Fruit fly (Drosophila melanogaster) whole organism, embryonic: ENCODE results near the gene hmw.

ENCODE experiments used
- B-H1 ChIP-seq: fragments of 200-800 bp; sonication (Bioruptor generic); IDR thresholded peaks from 3 replicates; pipeline ENCODE4 v1.3.6; 2022; ENCODE audit warnings: missing biosample characterization, missing genetic modification characterization
- BtbVII ChIP-seq: fragments of 200-800 bp; sonication (Bioruptor generic); optimal IDR thresholded peaks from 3 replicates; lab custom pipeline; 2017; ENCODE audit warnings: missing biosample characterization, mild to moderate bottlenecking, missing genetic modification characterization
- CG10267 ChIP-seq: fragments of 200-800 bp; sonication (Bioruptor generic); optimal IDR thresholded peaks from 2 replicates; lab custom pipeline; 2018; ENCODE audit warnings: missing biosample characterization, mild to moderate bottlenecking, missing genetic modification characterization, moderate library complexity
- CG10321 ChIP-seq: fragments of 200-800 bp; sonication (Bioruptor generic); IDR thresholded peaks from 2 replicates; pipeline ENCODE4 v1.3.6; 2022; ENCODE audit warnings: missing biosample characterization, missing genetic modification characterization
- CG10959 ChIP-seq: fragments of 200-800 bp; sonication (Bioruptor generic); IDR thresholded peaks from 2 replicates; pipeline ENCODE4 v1.3.6; 2022; ENCODE audit warnings: missing biosample characterization, missing genetic modification characterization
- CG11085 ChIP-seq: fragments of 200-800 bp; sonication (Bioruptor generic); IDR thresholded peaks from 2 replicates; pipeline ENCODE4 v1.3.6; 2022; ENCODE audit warnings: missing biosample characterization, missing genetic modification characterization
- CG11504 ChIP-seq: fragments of 200-800 bp; sonication (Bioruptor generic); optimal IDR thresholded peaks from 3 replicates; lab custom pipeline; 2019; ENCODE audit warnings: missing biosample characterization, mild to moderate bottlenecking, missing genetic modification characterization, moderate library complexity
- CG11723 ChIP-seq: fragments of 200-800 bp; sonication (Bioruptor generic); optimal IDR thresholded peaks from 2 replicates; lab custom pipeline; 2017; ENCODE audit warnings: missing biosample characterization, mild to moderate bottlenecking, missing genetic modification characterization
- CG2129 ChIP-seq: fragments of 200-800 bp; sonication (Bioruptor generic); IDR thresholded peaks from 2 replicates; pipeline ENCODE4 v1.3.6; 2022; ENCODE audit warnings: missing biosample characterization, missing genetic modification characterization; ENCODE audit not compliant: partially characterized antibody
- CG32532 ChIP-seq: fragments of 200-800 bp; sonication (Bioruptor generic); IDR thresholded peaks from 2 replicates; pipeline ENCODE4 v1.3.6; 2022; ENCODE audit warnings: missing biosample characterization, missing genetic modification characterization
- CG34376 ChIP-seq: fragments of 200-800 bp; sonication (Bioruptor generic); optimal IDR thresholded peaks from 2 replicates; lab custom pipeline; 2018; ENCODE audit warnings: missing biosample characterization, mild to moderate bottlenecking, missing genetic modification characterization
- CG42726 ChIP-seq: fragments of 200-800 bp; sonication (Bioruptor generic); IDR thresholded peaks from 2 replicates; pipeline ENCODE4 v1.3.6; 2022; ENCODE audit warnings: missing biosample characterization, missing genetic modification characterization; ENCODE audit not compliant: partially characterized antibody
- CG7372 ChIP-seq: fragments of 200-800 bp; sonication (Bioruptor generic); IDR thresholded peaks from 2 replicates; pipeline ENCODE4 v1.3.6; 2022; ENCODE audit warnings: missing biosample characterization, missing genetic modification characterization
- CG7786 ChIP-seq: fragments of 200-800 bp; sonication (Bioruptor generic); optimal IDR thresholded peaks from 2 replicates; lab custom pipeline; 2016; ENCODE audit warnings: missing biosample characterization, missing genetic modification characterization
- CG8089 ChIP-seq: fragments of 200-800 bp; sonication (Bioruptor generic); optimal IDR thresholded peaks from 3 replicates; lab custom pipeline; 2016; ENCODE audit warnings: missing biosample characterization, missing genetic modification characterization
- CG9817 ChIP-seq: fragments of 200-800 bp; sonication (Bioruptor generic); optimal IDR thresholded peaks from 2 replicates; lab custom pipeline; 2018; ENCODE audit warnings: missing biosample characterization, mild to moderate bottlenecking, missing genetic modification characterization, moderate library complexity
- CrebB ChIP-seq: fragments of 200-800 bp; sonication (Bioruptor generic); optimal IDR thresholded peaks from 3 replicates; lab custom pipeline; 2018; ENCODE audit warnings: missing biosample characterization, mild to moderate bottlenecking, missing genetic modification characterization
- ERR ChIP-seq: fragments of 200-800 bp; sonication (Bioruptor generic); optimal IDR thresholded peaks from 2 replicates; lab custom pipeline; 2016; ENCODE audit warnings: missing biosample characterization, missing genetic modification characterization
- Ets65A ChIP-seq: fragments of 200-800 bp; sonication (Bioruptor generic); peaks from one replicate; lab custom pipeline; 2016; ENCODE audit warnings: missing biosample characterization, missing genetic modification characterization
- Ets97D ChIP-seq: fragments of 200-800 bp; sonication (Bioruptor generic); optimal IDR thresholded peaks from 3 replicates; lab custom pipeline; 2016; ENCODE audit warnings: missing biosample characterization, missing genetic modification characterization
- GATAe ChIP-seq: fragments of 200-800 bp; sonication (Bioruptor generic); conservative IDR thresholded peaks from 2 replicates; pipeline ENCODE4 v1.3.6; 2022; ENCODE audit warnings: missing biosample characterization, missing genetic modification characterization
- HLHmδ ChIP-seq: fragments of 200-800 bp; sonication (Bioruptor generic); optimal IDR thresholded peaks from 2 replicates; lab custom pipeline; 2018; ENCODE audit warnings: missing biosample characterization, mild to moderate bottlenecking, missing genetic modification characterization, moderate library complexity
- HmgD ChIP-seq: fragments of 200-800 bp; sonication (Bioruptor generic); optimal IDR thresholded peaks from 3 replicates; lab custom pipeline; 2016; ENCODE audit warnings: missing biosample characterization, missing genetic modification characterization
- HmgZ ChIP-seq: fragments of 200-800 bp; sonication (Bioruptor generic); optimal IDR thresholded peaks from 2 replicates; lab custom pipeline; 2018; ENCODE audit warnings: missing biosample characterization, mild to moderate bottlenecking, missing genetic modification characterization
- Kr ChIP-seq: fragments of 200-800 bp; sonication (Bioruptor generic); optimal IDR thresholded peaks from 2 replicates; lab custom pipeline; 2017; ENCODE audit warnings: missing biosample characterization, mild to moderate bottlenecking, missing genetic modification characterization
- MBD-R2 ChIP-seq: fragments of 200-800 bp; sonication (Bioruptor generic); IDR thresholded peaks from 2 replicates; pipeline ENCODE4 v1.3.6; 2022; ENCODE audit warnings: missing biosample characterization, missing genetic modification characterization
- Mes4 ChIP-seq: fragments of 200-800 bp; sonication (Bioruptor generic); optimal IDR thresholded peaks from 2 replicates; lab custom pipeline; 2016; ENCODE audit warnings: missing biosample characterization, missing genetic modification characterization
- NK7.1 ChIP-seq: fragments of 200-800 bp; sonication (Bioruptor generic); optimal IDR thresholded peaks from 3 replicates; lab custom pipeline; 2016; ENCODE audit warnings: missing biosample characterization, missing genetic modification characterization
- Nf-YC ChIP-seq: fragments of 200-800 bp; optimal IDR thresholded peaks from 3 replicates; lab custom pipeline; 2019; ENCODE audit warnings: missing biosample characterization, mild to moderate bottlenecking, missing genetic modification characterization, moderate library complexity
- Ptx1 ChIP-seq: fragments of 200-800 bp; sonication (Bioruptor generic); IDR thresholded peaks from 2 replicates; pipeline ENCODE4 v1.3.6; 2022; ENCODE audit warnings: missing biosample characterization, missing genetic modification characterization
- Scr ChIP-seq: fragments of 200-800 bp; sonication (Bioruptor generic); IDR thresholded peaks from 2 replicates; pipeline ENCODE4 v1.3.6; 2022; ENCODE audit warnings: missing biosample characterization, missing genetic modification characterization; ENCODE audit not compliant: partially characterized antibody
- Sox100B ChIP-seq: fragments of 200-800 bp; sonication (Bioruptor generic); optimal IDR thresholded peaks from 3 replicates; lab custom pipeline; 2018; ENCODE audit warnings: missing biosample characterization, mild to moderate bottlenecking, missing genetic modification characterization
- Ssrp ChIP-seq: fragments of 200-800 bp; sonication (Bioruptor generic); optimal IDR thresholded peaks from 2 replicates; lab custom pipeline; 2018; ENCODE audit warnings: missing biosample characterization, mild to moderate bottlenecking, missing genetic modification characterization, moderate library complexity
- Xbp1 ChIP-seq: fragments of 200-800 bp; sonication (Bioruptor generic); optimal IDR thresholded peaks from 3 replicates; lab custom pipeline; 2016; ENCODE audit warnings: missing biosample characterization, mild to moderate bottlenecking, missing genetic modification characterization
- abd-A ChIP-seq: fragments of 200-800 bp; sonication (Bioruptor generic); optimal IDR thresholded peaks from 3 replicates; lab custom pipeline; 2019; ENCODE audit warnings: missing biosample characterization, mild to moderate bottlenecking, missing genetic modification characterization, moderate library complexity
- chn ChIP-seq: fragments of 200-800 bp; sonication (Bioruptor generic); optimal IDR thresholded peaks from 2 replicates; lab custom pipeline; 2016; ENCODE audit warnings: missing biosample characterization, missing genetic modification characterization
- dmrt11E ChIP-seq: fragments of 200-800 bp; sonication (Bioruptor generic); optimal IDR thresholded peaks from 3 replicates; lab custom pipeline; 2018; ENCODE audit warnings: missing biosample characterization, mild to moderate bottlenecking, missing genetic modification characterization, moderate library complexity
- fd3F ChIP-seq: fragments of 200-800 bp; sonication (Bioruptor generic); optimal IDR thresholded peaks from 2 replicates; lab custom pipeline; 2018; ENCODE audit warnings: missing biosample characterization, mild to moderate bottlenecking, missing genetic modification characterization, moderate library complexity
- fd96Cb ChIP-seq: fragments of 200-800 bp; sonication (Bioruptor generic); optimal IDR thresholded peaks from 2 replicates; lab custom pipeline; 2018; ENCODE audit warnings: missing biosample characterization, mild to moderate bottlenecking, missing genetic modification characterization, moderate library complexity
- hth ChIP-seq: fragments of >200 bp; optimal IDR thresholded peaks from 2 replicates; lab custom pipeline; 2017; ENCODE audit warnings: inconsistent platforms
- lilli ChIP-seq: fragments of 200-800 bp; sonication (Bioruptor generic); optimal IDR thresholded peaks from 3 replicates; lab custom pipeline; 2016; ENCODE audit warnings: missing biosample characterization, missing genetic modification characterization
- onecut ChIP-seq: fragments of 200-800 bp; sonication (Bioruptor generic); IDR thresholded peaks from 2 replicates; pipeline ENCODE4 v1.3.6; 2022; ENCODE audit warnings: missing biosample characterization, missing genetic modification characterization
- phol ChIP-seq: fragments of 200-800 bp; sonication (Bioruptor generic); optimal IDR thresholded peaks from 3 replicates; lab custom pipeline; 2018; ENCODE audit warnings: missing biosample characterization, mild to moderate bottlenecking, missing genetic modification characterization, moderate library complexity
- sisA ChIP-seq: fragments of 200-800 bp; sonication (Bioruptor generic); IDR thresholded peaks from 2 replicates; pipeline ENCODE4 v1.3.6; 2022; ENCODE audit warnings: missing biosample characterization, missing genetic modification characterization
- sug ChIP-seq: fragments of 200-800 bp; optimal IDR thresholded peaks from 2 replicates; lab custom pipeline; 2019; ENCODE audit warnings: missing biosample characterization, mild to moderate bottlenecking, missing genetic modification characterization, moderate library complexity
- unc-4 ChIP-seq: fragments of 200-800 bp; sonication (Bioruptor generic); IDR thresholded peaks from 2 replicates; pipeline ENCODE4 v1.3.6; 2022; ENCODE audit warnings: missing biosample characterization, missing genetic modification characterization; ENCODE audit not compliant: partially characterized antibody
- z ChIP-seq: fragments of 200-800 bp; sonication (Bioruptor generic); IDR thresholded peaks from 3 replicates; pipeline ENCODE4 v1.3.6; 2022; ENCODE audit warnings: missing biosample characterization, missing genetic modification characterization

Gene hmw

DNA sequence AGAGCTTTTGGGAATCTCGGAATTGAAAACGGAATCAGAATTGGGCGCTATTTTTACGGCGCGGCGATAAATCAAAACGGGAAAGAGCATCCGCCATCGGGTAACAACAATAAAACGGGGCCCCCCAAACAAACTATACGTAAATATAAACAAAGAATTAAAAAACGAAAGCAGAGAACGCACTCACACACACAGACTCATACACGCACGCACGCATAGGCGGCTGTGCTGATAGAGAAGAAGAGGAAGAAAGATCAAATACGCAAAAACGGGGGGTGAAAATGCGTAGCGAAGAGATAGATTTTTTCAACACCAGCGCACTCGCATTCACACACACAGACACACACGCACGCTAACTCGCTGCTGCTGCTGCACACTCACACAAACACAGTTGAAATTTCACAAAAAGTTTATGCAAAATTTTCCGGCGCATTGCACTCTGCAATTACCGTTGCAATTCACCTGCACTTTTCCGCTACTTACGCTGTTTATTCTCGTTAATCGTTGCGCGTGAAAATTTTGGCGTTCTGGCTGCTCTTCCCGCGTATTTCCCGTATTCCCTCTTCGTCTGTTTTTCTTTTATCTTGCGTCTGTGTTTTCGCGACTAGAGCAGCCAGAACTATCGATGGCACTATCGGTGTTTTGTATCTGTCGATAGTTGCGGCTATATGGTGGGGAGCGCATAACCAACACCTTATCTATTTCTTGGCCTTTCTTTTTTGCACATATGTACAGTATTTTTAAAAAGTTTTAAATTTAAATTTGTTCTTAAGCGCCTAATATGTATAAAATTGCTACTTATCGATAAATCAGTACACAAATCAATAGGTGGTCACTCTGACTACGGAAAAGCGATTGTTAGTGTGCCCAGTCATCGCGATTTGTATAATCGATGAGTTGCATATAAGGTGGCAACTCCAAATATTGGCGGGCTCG, 50.8 kb downstream of the hmw start, which contains the start of gene CG31122 (continued):
- TF ChIP-seq Ets97D (GFP tag; lab: Kevin White, UChicago), result peak; percentile 92
- TF ChIP-seq Ets65A (GFP tag; lab: Kevin White, UChicago), result peak; percentile 86
- TF ChIP-seq fd96Cb (tag; lab: Kevin White, UChicago), result no peak
- TF ChIP-seq onecut (GFP tag; lab: Robert Waterston, UW), result peak; percentile 77
- TF ChIP-seq ERR, result peak; percentile 14
- TF ChIP-seq sug, result peak; percentile 79
- no peak; the same call in 1 of the 2 replicates for TF ChIP-seq CG32532 (GFP tag; lab: Robert Waterston, UW)
- TF ChIP-seq abd-A (tag; lab: Kevin White, UChicago), result peak; percentile 77
- TF ChIP-seq CG34376 (GFP tag; lab: Kevin White, UChicago), result peak; percentile 55
- no peak for TF ChIP-seq z (GFP tag; lab: Robert Waterston, UW)
- peak; percentile 95 for TF ChIP-seq unc-4
- peak; percentile 35; the same call in 1 of the 2 replicates for TF ChIP-seq Ptx1 (GFP tag; lab: Robert Waterston, UW)
- no peak for TF ChIP-seq hth (lab: Kevin White, UChicago)
- TF ChIP-seq CG7786 (GFP tag; lab: Kevin White, UChicago), result peak; percentile 57
- no peak for TF ChIP-seq Kr (GFP tag; lab: Kevin White, UChicago)
- TF ChIP-seq NK7.1 (GFP tag; lab: Kevin White, UChicago), result no peak
- no peak for TF ChIP-seq phol (tag; lab: Kevin White, UChicago)
- peak; percentile 49 for TF ChIP-seq MBD-R2 (GFP tag; lab: Robert Waterston, UW)
- TF ChIP-seq HmgD (GFP tag; lab: Kevin White, UChicago), result no peak
- TF ChIP-seq CG10267 (tag; lab: Kevin White, UChicago), result peak; percentile 73
- TF ChIP-seq CG11723 (GFP tag; lab: Kevin White, UChicago), result no peak
- no peak for TF ChIP-seq CG11085 (GFP tag; lab: Robert Waterston, UW)
- peak; percentile 36 for TF ChIP-seq Mes4 (GFP tag; lab: Kevin White, UChicago)
- peak; percentile 72 for TF ChIP-seq CG42726
- TF ChIP-seq BtbVII (GFP tag; lab: Kevin White, UChicago), result peak; percentile 7
- TF ChIP-seq chn (GFP tag; lab: Kevin White, UChicago), result peak; percentile 37
- peak; percentile 47; the same call in 1 of the 2 replicates for TF ChIP-seq sisA (GFP tag; lab: Robert Waterston, UW)
- TF ChIP-seq Sox100B (GFP tag; lab: Kevin White, UChicago), result no peak
- no peak for TF ChIP-seq CG10321 (GFP tag; lab: Robert Waterston, UW)
- no peak for TF ChIP-seq Ssrp (tag; lab: Kevin White, UChicago)
- no peak for TF ChIP-seq CrebB
- TF ChIP-seq CG8089, result no peak
- TF ChIP-seq Nf-YC (tag; lab: Kevin White, UChicago), result no peak
- no peak for TF ChIP-seq CG10959
- TF ChIP-seq dmrt11E (tag; lab: Kevin White, UChicago), result peak; percentile 44
- peak; percentile 63 for TF ChIP-seq CG11504 (tag; lab: Kevin White, UChicago)
- peak; percentile 59 for TF ChIP-seq CG9817 (tag; lab: Kevin White, UChicago)
- TF ChIP-seq fd3F, result no peak
- TF ChIP-seq HmgZ (tag; lab: Kevin White, UChicago), result peak; percentile 13
- TF ChIP-seq lilli (GFP tag; lab: Kevin White, UChicago), result peak; percentile 67
- TF ChIP-seq Scr (GFP tag; lab: Robert Waterston, UW), result peak; percentile 98
- no peak for TF ChIP-seq GATAe
- TF ChIP-seq Xbp1 (GFP tag; lab: Kevin White, UChicago), result peak; percentile 48
- no peak for TF ChIP-seq HLHmδ (GFP tag; lab: Kevin White, UChicago)
- TF ChIP-seq B-H1 (GFP tag; lab: Robert Waterston, UW), result no peak
- no peak for TF ChIP-seq CG7372
- TF ChIP-seq CG2129 (GFP tag; lab: Robert Waterston, UW), result peak; percentile 98
